Worm (Caenorhabditis elegans) whole organism, L4/young adult: Measurements from ENCODE around the gene sre-6.

Experiments used
- W03F9.2 ChIP-seq: fragments of 150-350 bp; optimal IDR thresholded peaks from 2 replicates; lab custom pipeline; 2014; ENCODE audit warnings: missing biosample characterization, missing genetic modification characterization
- dao-5 ChIP-seq: sonication (generic microtip); optimal IDR thresholded peaks from 2 replicates; lab custom pipeline; 2016; ENCODE audit warnings: missing genotype, missing genetic modification characterization, moderate library complexity, missing compliant biosample characterization
- him-1 ChIP-seq: sonication (generic microtip); optimal IDR thresholded peaks from 2 replicates; lab custom pipeline; 2016; ENCODE audit warnings: missing genotype, missing genetic modification reagents, missing genetic modification characterization, missing compliant biosample characterization

DNA sequence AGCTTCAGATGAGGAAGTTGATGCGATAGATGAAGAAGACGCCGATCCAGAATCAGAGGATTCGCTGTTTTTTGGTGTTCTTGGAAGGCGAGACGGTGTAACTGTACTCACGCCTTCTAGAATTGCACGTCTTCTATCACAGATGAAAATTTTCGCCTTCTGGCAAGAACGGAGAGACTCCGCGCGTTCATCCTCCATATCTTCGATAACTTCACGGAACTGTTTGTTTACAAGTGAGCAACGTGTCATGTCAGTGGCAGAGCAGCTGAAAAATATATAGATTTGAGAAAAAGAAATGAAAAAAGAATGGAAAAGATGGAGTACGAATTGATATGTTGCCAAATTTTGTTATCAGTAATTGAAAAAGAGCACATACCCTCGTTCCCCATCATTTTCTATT lies 48.0 kb downstream of the sre-6 start:
- TF ChIP-seq him-1 (tag; lab: Kevin White, UChicago) (no peak), dao-5 (tag; lab: Kevin White, UChicago) (no peak), W03F9.2 (tag; lab: Kevin White, UChicago) (no peak)
